Fruit fly (Drosophila melanogaster) whole organism, embryonic: Measurements from ENCODE around the gene CG13917.

Source experiments
- Antp ChIP-seq: fragments of 200-800 bp; sonication (Bioruptor generic); optimal IDR thresholded peaks from 3 replicates; lab custom pipeline; 2016; ENCODE audit warnings: missing biosample characterization, missing genetic modification characterization
- Bteb2 ChIP-seq: fragments of 200-800 bp; sonication (Bioruptor generic); optimal IDR thresholded peaks from 2 replicates; lab custom pipeline; 2016; ENCODE audit warnings: missing biosample characterization, missing genetic modification characterization
- CG12236 ChIP-seq: fragments of 200-800 bp; sonication (Bioruptor generic); optimal IDR thresholded peaks from 2 replicates; lab custom pipeline; 2016; ENCODE audit warnings: missing biosample characterization, missing genetic modification characterization
- CG12391 ChIP-seq: fragments of 200-800 bp; sonication (Bioruptor generic); optimal IDR thresholded peaks from 3 replicates; lab custom pipeline; 2018; ENCODE audit warnings: missing biosample characterization, mild to moderate bottlenecking, missing genetic modification characterization, moderate library complexity
- CG13123 ChIP-seq: fragments of 200-800 bp; sonication (Bioruptor generic); optimal IDR thresholded peaks from 2 replicates; lab custom pipeline; 2016; ENCODE audit warnings: missing biosample characterization, missing genetic modification characterization
- CG13296 ChIP-seq: fragments of 200-800 bp; sonication (Bioruptor generic); optimal IDR thresholded peaks from 3 replicates; lab custom pipeline; 2018; ENCODE audit warnings: missing biosample characterization, mild to moderate bottlenecking, missing genetic modification characterization
- CG14441 ChIP-seq: fragments of 200-800 bp; sonication (Bioruptor generic); IDR thresholded peaks from 2 replicates; pipeline ENCODE4 v1.3.6; 2022; ENCODE audit warnings: missing biosample characterization, missing genetic modification characterization
- CG1647 ChIP-seq: fragments of 200-800 bp; sonication (Bioruptor generic); optimal IDR thresholded peaks from 3 replicates; lab custom pipeline; 2016; ENCODE audit warnings: missing biosample characterization, missing genetic modification characterization
- CG17328 ChIP-seq: fragments of 200-800 bp; sonication (Bioruptor generic); IDR thresholded peaks from 2 replicates; pipeline ENCODE4 v1.3.6; 2022; ENCODE audit warnings: missing biosample characterization, missing genetic modification characterization
- CG18262 ChIP-seq: fragments of 200-800 bp; optimal IDR thresholded peaks from 3 replicates; lab custom pipeline; 2019; ENCODE audit warnings: missing biosample characterization, mild to moderate bottlenecking, missing genetic modification characterization, moderate library complexity
- CG31388 ChIP-seq: fragments of 200-800 bp; sonication (Bioruptor generic); optimal IDR thresholded peaks from 2 replicates; lab custom pipeline; 2016; ENCODE audit warnings: missing biosample characterization, missing genetic modification characterization
- CG31441 ChIP-seq: fragments of 200-800 bp; sonication (Bioruptor generic); IDR thresholded peaks from 2 replicates; pipeline ENCODE4 v1.3.6; 2022; ENCODE audit warnings: missing biosample characterization, missing genetic modification characterization
- CG3163 ChIP-seq: fragments of 200-800 bp; sonication (Bioruptor generic); optimal IDR thresholded peaks from 3 replicates; lab custom pipeline; 2016; ENCODE audit warnings: missing biosample characterization, missing genetic modification characterization
- CG33213 ChIP-seq: fragments of 200-800 bp; sonication (Bioruptor generic); optimal IDR thresholded peaks from 3 replicates; lab custom pipeline; 2016; ENCODE audit warnings: missing biosample characterization, missing genetic modification characterization
- CG7271 ChIP-seq: fragments of 200-800 bp; sonication (Bioruptor generic); optimal IDR thresholded peaks from 2 replicates; lab custom pipeline; 2018; ENCODE audit warnings: missing biosample characterization, mild to moderate bottlenecking, missing genetic modification characterization, moderate library complexity
- CG7839 ChIP-seq: fragments of 200-800 bp; sonication (Bioruptor generic); optimal IDR thresholded peaks from 3 replicates; lab custom pipeline; 2018; ENCODE audit warnings: missing biosample characterization, mild to moderate bottlenecking, missing genetic modification characterization, moderate library complexity
- CG9609 ChIP-seq: fragments of 200-800 bp; sonication (Bioruptor generic); optimal IDR thresholded peaks from 3 replicates; lab custom pipeline; 2016; ENCODE audit warnings: missing biosample characterization, missing genetic modification characterization
- Chrac-16 ChIP-seq: fragments of 200-800 bp; sonication (Bioruptor generic); optimal IDR thresholded peaks from 3 replicates; lab custom pipeline; 2016; ENCODE audit warnings: missing biosample characterization, missing genetic modification characterization
- CrebB ChIP-seq: fragments of 200-800 bp; sonication (Bioruptor generic); optimal IDR thresholded peaks from 3 replicates; lab custom pipeline; 2018; ENCODE audit warnings: missing biosample characterization, mild to moderate bottlenecking, missing genetic modification characterization
- Dad ChIP-seq: fragments of 200-800 bp; sonication (Bioruptor generic); optimal IDR thresholded peaks from 3 replicates; lab custom pipeline; 2016; ENCODE audit warnings: missing biosample characterization, missing genetic modification characterization
- Meics ChIP-seq: fragments of 200-800 bp; sonication (Bioruptor generic); optimal IDR thresholded peaks from 2 replicates; lab custom pipeline; 2017; ENCODE audit warnings: missing biosample characterization, mild to moderate bottlenecking, missing genetic modification characterization
- NC2α ChIP-seq: fragments of 200-800 bp; sonication (Bioruptor generic); optimal IDR thresholded peaks from 2 replicates; lab custom pipeline; 2016; ENCODE audit warnings: missing biosample characterization, missing genetic modification characterization
- NK7.1 ChIP-seq: fragments of 200-800 bp; sonication (Bioruptor generic); optimal IDR thresholded peaks from 3 replicates; lab custom pipeline; 2016; ENCODE audit warnings: missing biosample characterization, missing genetic modification characterization
- Oli ChIP-seq: fragments of 200-800 bp; sonication (Bioruptor generic); optimal IDR thresholded peaks from 2 replicates; lab custom pipeline; 2018; ENCODE audit warnings: missing biosample characterization, mild to moderate bottlenecking, missing genetic modification characterization, moderate library complexity
- Optix ChIP-seq: fragments of 200-800 bp; sonication (Bioruptor generic); IDR thresholded peaks from 3 replicates; pipeline ENCODE4 v1.3.6; 2022; ENCODE audit warnings: missing biosample characterization, missing genetic modification characterization
- Pdp1 ChIP-seq, 2 experiments: fragments of 200-800 bp; sonication (Bioruptor generic); optimal IDR thresholded peaks; 3 replicates each; lab custom pipeline; 2016; ENCODE audit warnings: missing biosample characterization in 2 of 2, missing genetic modification characterization in 2 of 2, mild to moderate bottlenecking in 1 of 2, moderate library complexity in 1 of 2
- Rfx ChIP-seq: fragments of 200-800 bp; sonication (Bioruptor generic); IDR thresholded peaks from 2 replicates; pipeline ENCODE4 v1.3.6; 2022; ENCODE audit warnings: missing biosample characterization, missing genetic modification characterization
- Sox100B ChIP-seq: fragments of 200-800 bp; sonication (Bioruptor generic); optimal IDR thresholded peaks from 3 replicates; lab custom pipeline; 2018; ENCODE audit warnings: missing biosample characterization, mild to moderate bottlenecking, missing genetic modification characterization
- TFAM ChIP-seq: fragments of 200-800 bp; sonication (Bioruptor generic); optimal IDR thresholded peaks from 2 replicates; lab custom pipeline; 2017; ENCODE audit warnings: missing biosample characterization, missing genetic modification characterization, inconsistent platforms
- ac ChIP-seq: fragments of 200-800 bp; sonication (Bioruptor generic); optimal IDR thresholded peaks from 3 replicates; lab custom pipeline; 2017; ENCODE audit warnings: missing biosample characterization, mild to moderate bottlenecking, missing genetic modification characterization
- amos ChIP-seq: fragments of 200-800 bp; sonication (Bioruptor generic); IDR thresholded peaks from 2 replicates; pipeline ENCODE4 v1.3.6; 2022; ENCODE audit warnings: missing biosample characterization, missing genetic modification characterization; ENCODE audit not compliant: partially characterized antibody
- croc ChIP-seq: fragments of 200-800 bp; sonication (Bioruptor generic); conservative IDR thresholded peaks from 3 replicates; pipeline ENCODE4 v1.3.6; 2022; ENCODE audit warnings: missing biosample characterization, missing genetic modification characterization
- dan ChIP-seq: fragments of 200-800 bp; sonication (Bioruptor generic); IDR thresholded peaks from 2 replicates; pipeline ENCODE4 v1.3.6; 2022; ENCODE audit warnings: missing biosample characterization, missing genetic modification characterization
- en ChIP-seq: fragments of 200-800 bp; sonication (Bioruptor generic); optimal IDR thresholded peaks from 2 replicates; lab custom pipeline; 2016; ENCODE audit warnings: missing biosample characterization, missing genetic modification characterization
- fd102C ChIP-seq: fragments of 200-800 bp; sonication (Bioruptor generic); optimal IDR thresholded peaks from 2 replicates; lab custom pipeline; 2018; ENCODE audit warnings: missing biosample characterization, mild to moderate bottlenecking, missing genetic modification characterization, moderate library complexity
- grau ChIP-seq: fragments of 200-800 bp; optimal IDR thresholded peaks from 3 replicates; lab custom pipeline; 2019; ENCODE audit warnings: missing biosample characterization, mild to moderate bottlenecking, missing genetic modification characterization, moderate library complexity
- hbn ChIP-seq: fragments of 200-800 bp; sonication (Bioruptor generic); IDR thresholded peaks from 2 replicates; pipeline ENCODE4 v1.3.6; 2022; ENCODE audit warnings: missing biosample characterization, missing genetic modification characterization; ENCODE audit not compliant: partially characterized antibody
- insv ChIP-seq, 2 experiments: fragments of 200-800 bp; sonication (Bioruptor generic); optimal IDR thresholded peaks; 3 replicates each; lab custom pipeline; 2016 to 2018; ENCODE audit warnings: missing biosample characterization in 2 of 2, missing genetic modification characterization in 2 of 2
- ken ChIP-seq: fragments of 200-800 bp; sonication (Bioruptor generic); IDR thresholded peaks from 3 replicates; pipeline ENCODE4 v1.3.6; 2022; ENCODE audit warnings: missing biosample characterization, missing genetic modification characterization
- kni ChIP-seq: fragments of 200-800 bp; sonication (Bioruptor generic); optimal IDR thresholded peaks from 3 replicates; lab custom pipeline; 2017; ENCODE audit warnings: mild to moderate bottlenecking, missing biosample characterization, missing genetic modification reagents, missing genetic modification characterization
- luna ChIP-seq: fragments of 200-800 bp; sonication (Bioruptor generic); optimal IDR thresholded peaks from 2 replicates; lab custom pipeline; 2016; ENCODE audit warnings: missing biosample characterization, missing genetic modification characterization
- nerfin-1 ChIP-seq: fragments of 200-800 bp; sonication (Bioruptor generic); optimal IDR thresholded peaks from 3 replicates; lab custom pipeline; 2019; ENCODE audit warnings: missing biosample characterization, mild to moderate bottlenecking, missing genetic modification characterization, moderate library complexity
- onecut ChIP-seq: fragments of 200-800 bp; sonication (Bioruptor generic); IDR thresholded peaks from 2 replicates; pipeline ENCODE4 v1.3.6; 2022; ENCODE audit warnings: missing biosample characterization, missing genetic modification characterization
- salm ChIP-seq: fragments of 200-800 bp; sonication (Bioruptor generic); optimal IDR thresholded peaks from 2 replicates; lab custom pipeline; 2018; ENCODE audit warnings: missing biosample characterization, mild to moderate bottlenecking, missing genetic modification characterization
- seq ChIP-seq: fragments of 200-800 bp; sonication (Bioruptor generic); IDR thresholded peaks from 2 replicates; pipeline ENCODE4 v1.3.6; 2022; ENCODE audit warnings: missing biosample characterization, missing genetic modification characterization
- slbo ChIP-seq: fragments of 200-800 bp; sonication (Bioruptor generic); IDR thresholded peaks from 2 replicates; pipeline ENCODE4 v1.3.6; 2022; ENCODE audit warnings: missing biosample characterization, missing genetic modification characterization
- slou ChIP-seq: fragments of 200-800 bp; sonication (Bioruptor generic); optimal IDR thresholded peaks from 3 replicates; lab custom pipeline; 2016; ENCODE audit warnings: missing biosample characterization, missing genetic modification characterization
- slp2 ChIP-seq: fragments of 200-800 bp; sonication (Bioruptor generic); optimal IDR thresholded peaks from 2 replicates; lab custom pipeline; 2016; ENCODE audit warnings: missing biosample characterization, missing genetic modification characterization
- trh ChIP-seq: fragments of 200-800 bp; sonication (Bioruptor generic); optimal IDR thresholded peaks from 2 replicates; lab custom pipeline; 2016; ENCODE audit warnings: missing biosample characterization, missing genetic modification characterization
- twi ChIP-seq: fragments of 200-800 bp; optimal IDR thresholded peaks from 2 replicates; lab custom pipeline; 2019; ENCODE audit warnings: missing biosample characterization, mild to moderate bottlenecking, missing genetic modification characterization, moderate library complexity
- usp ChIP-seq: fragments of >200 bp; optimal IDR thresholded peaks from 2 replicates; lab custom pipeline; 2017; ENCODE audit warnings: missing biosample characterization, missing genetic modification characterization
- zen2 ChIP-seq: fragments of 200-800 bp; sonication (Bioruptor generic); IDR thresholded peaks from 3 replicates; pipeline ENCODE4 v1.3.6; 2022; ENCODE audit warnings: missing biosample characterization, missing genetic modification characterization; ENCODE audit not compliant: partially characterized antibody

The CG13917 gene

DNA sequence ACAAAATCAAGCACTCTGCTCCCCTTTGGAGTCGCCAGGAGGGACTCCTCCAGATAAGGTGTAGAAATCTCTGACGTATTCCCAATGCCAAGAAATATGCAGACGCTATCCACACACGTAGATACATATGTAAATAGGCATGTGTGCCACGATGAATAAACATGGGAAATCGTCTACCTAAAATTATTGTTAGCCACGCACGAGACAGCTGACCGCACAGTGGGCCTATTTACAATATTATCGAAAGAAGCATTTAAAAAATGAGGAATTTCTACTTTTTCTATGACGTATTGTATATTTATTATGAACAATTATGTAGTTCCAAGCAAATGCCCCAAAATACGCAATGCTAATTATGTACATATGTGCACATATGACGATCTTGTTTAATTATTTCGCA, 27.4 kb upstream of the CG13917 start (continued):
- no peak for TF ChIP-seq Chrac-16 (GFP tag; lab: Kevin White, UChicago)
- TF ChIP-seq CG14441, result no peak
- no peak for TF ChIP-seq hbn (GFP tag; lab: Robert Waterston, UW)
- 0 out of 2 replicates have a peak, but pooled peaks have one; percentile 33 for TF ChIP-seq seq
- no peak for TF ChIP-seq en (GFP tag; lab: Kevin White, UChicago)
- peak; percentile 43 for TF ChIP-seq CG1647 (GFP tag; lab: Kevin White, UChicago)
- TF ChIP-seq salm (tag; lab: Kevin White, UChicago), result no peak
- TF ChIP-seq CG13123 (GFP tag; lab: Kevin White, UChicago), result no peak
- TF ChIP-seq Meics (GFP tag; lab: Kevin White, UChicago), result peak; percentile 41
- TF ChIP-seq zen2, result no peak
- no peak for TF ChIP-seq CG18262
- TF ChIP-seq onecut (GFP tag; lab: Robert Waterston, UW), result no peak
- peak; percentile 32 for TF ChIP-seq CG7839 (tag; lab: Kevin White, UChicago)
- no peak for TF ChIP-seq insv (GFP tag; optimal IDR thresholded peaks at IDR 0.05; lab: Kevin White, UChicago)
- no peak for TF ChIP-seq nerfin-1 (tag; lab: Kevin White, UChicago)
- no peak for TF ChIP-seq CG13296
- peak; percentile 72 for TF ChIP-seq fd102C (GFP tag; lab: Kevin White, UChicago)
- TF ChIP-seq Sox100B (GFP tag; lab: Kevin White, UChicago), result no peak
- TF ChIP-seq Oli, result peak; percentile 39
- no peak for TF ChIP-seq CG31441 (GFP tag; lab: Robert Waterston, UW)
- peak; percentile 57; the same call in 1 of the 2 replicates for TF ChIP-seq Rfx (GFP tag; lab: Robert Waterston, UW)
- TF ChIP-seq dan (GFP tag; lab: Robert Waterston, UW), result no peak
- TF ChIP-seq slbo, result peak; percentile 42; the same call in 1 of the 2 replicates
- no peak for TF ChIP-seq slou (GFP tag; lab: Kevin White, UChicago)
- no peak for TF ChIP-seq NC2α (GFP tag; lab: Kevin White, UChicago)
- no peak for TF ChIP-seq luna (GFP tag; lab: Kevin White, UChicago)
- peak; percentile 1 for TF ChIP-seq CG12391 (tag; lab: Kevin White, UChicago)
- TF ChIP-seq CG33213, result no peak
- no peak for TF ChIP-seq ac (GFP tag; lab: Kevin White, UChicago)
- TF ChIP-seq NK7.1 (GFP tag; lab: Kevin White, UChicago), result no peak
- no peak for TF ChIP-seq usp (GFP tag; lab: Kevin White, UChicago)
- no peak for TF ChIP-seq Bteb2 (GFP tag; lab: Kevin White, UChicago)
- TF ChIP-seq slp2 (GFP tag; lab: Kevin White, UChicago), result no peak
- no peak for TF ChIP-seq Pdp1 (GFP tag; optimal IDR thresholded peaks at IDR 0.05; lab: Kevin White, UChicago)
- no peak for TF ChIP-seq CG12236 (GFP tag; lab: Kevin White, UChicago)
- peak; percentile 13 for TF ChIP-seq twi (tag; lab: Kevin White, UChicago)
- no peak for TF ChIP-seq Dad
- TF ChIP-seq Optix (GFP tag; lab: Robert Waterston, UW), result no peak
- TF ChIP-seq CG31388 (GFP tag; lab: Kevin White, UChicago), result no peak
- TF ChIP-seq CG3163, result no peak
- no peak for TF ChIP-seq CG17328 (GFP tag; lab: Robert Waterston, UW)
- peak; percentile 21 for TF ChIP-seq CG9609 (GFP tag; lab: Kevin White, UChicago)
- TF ChIP-seq CrebB (tag; lab: Kevin White, UChicago), result no peak
- TF ChIP-seq amos (GFP tag; lab: Robert Waterston, UW), result no peak
- no peak for TF ChIP-seq ken
- no peak for TF ChIP-seq CG7271 (tag; lab: Kevin White, UChicago)
- no peak for TF ChIP-seq TFAM (GFP tag; lab: Kevin White, UChicago)
- TF ChIP-seq grau, result no peak
- TF ChIP-seq croc (GFP tag; lab: Robert Waterston, UW), result no peak
- TF ChIP-seq Antp (GFP tag; lab: Kevin White, UChicago), result no peak
- TF ChIP-seq kni (GFP tag; lab: Kevin White, UChicago), result peak; percentile 68
- TF ChIP-seq trh (GFP tag; lab: Kevin White, UChicago), result no peak
